Worm (Caenorhabditis elegans) whole organism, L1 larva: ENCODE data around the gene chmp-7.

Source experiments
- C04F5.9 ChIP-seq: sonication (generic microtip); optimal IDR thresholded peaks from 2 replicates; lab custom pipeline; 2016; ENCODE audit warnings: missing genetic modification characterization, missing compliant biosample characterization
- Y116A8C.19 ChIP-seq: sonication (generic microtip); optimal IDR thresholded peaks from 2 replicates; lab custom pipeline; 2016; ENCODE audit warnings: missing compliant biosample characterization, missing genetic modification characterization, borderline replicate concordance
- alr-1 ChIP-seq: fragments of 200-800 bp; sonication (Bioruptor generic); optimal IDR thresholded peaks from 2 replicates; lab custom pipeline; 2018; ENCODE audit warnings: borderline replicate concordance, mild to moderate bottlenecking, missing genetic modification characterization, missing compliant biosample characterization
- aly-2 ChIP-seq: fragments of 150-350 bp; optimal IDR thresholded peaks from 2 replicates; lab custom pipeline; 2014; ENCODE audit warnings: missing biosample characterization, missing genetic modification characterization
- blmp-1 ChIP-seq: fragments of 150-350 bp; optimal IDR thresholded peaks from 2 replicates; lab custom pipeline; 2014; ENCODE audit warnings: missing biosample characterization, missing genetic modification characterization
- ceh-8 ChIP-seq: fragments of 200-800 bp; sonication (Bioruptor generic); optimal IDR thresholded peaks from 2 replicates; lab custom pipeline; 2018; ENCODE audit warnings: mild to moderate bottlenecking, missing genetic modification characterization, moderate library complexity, missing compliant biosample characterization
- ceh-82 ChIP-seq, 3 experiments: fragments of 150-350 bp in 1 of 3; sonication (generic microtip) in 2 of 3; optimal IDR thresholded peaks; 2 replicates each; lab custom pipeline; 2014 to 2017; ENCODE audit warnings: missing biosample characterization in 3 of 3, missing genetic modification characterization in 3 of 3
- dpl-1 ChIP-seq, 3 experiments: fragments of 150-350 bp in 2 of 3; sonication (generic microtip) in 1 of 3; optimal IDR thresholded peaks; 2 replicates each; lab custom pipeline; 2014 to 2017; ENCODE audit warnings: missing biosample characterization in 3 of 3, missing genetic modification characterization in 3 of 3, missing genetic modification reagents in 3 of 3
- efl-1 ChIP-seq, 4 experiments: fragments of 150-350 bp; optimal IDR thresholded peaks in 3 of 4; peaks in 1 of 4; 1 replicate in 1 of 4; 2 replicates in 3 of 4; lab custom pipeline; 2014; ENCODE audit warnings: missing biosample characterization in 2 of 4, missing genetic modification characterization in 2 of 4, missing genetic modification reagents in 2 of 4
- efl-3 ChIP-seq: fragments of 200-800 bp; sonication (Bioruptor generic); optimal IDR thresholded peaks from 2 replicates; lab custom pipeline; 2018; ENCODE audit warnings: mild to moderate bottlenecking, missing genetic modification characterization, missing compliant biosample characterization
- egl-27 ChIP-seq, 2 experiments: fragments of 150-350 bp in 1 of 2; sonication (generic microtip); optimal IDR thresholded peaks; 3 replicates each; lab custom pipeline; 2017 to 2018; ENCODE audit warnings: missing biosample characterization in 2 of 2, missing genetic modification characterization in 2 of 2, missing genetic modification reagents in 2 of 2
- elt-2 ChIP-seq: sonication (generic microtip); optimal IDR thresholded peaks from 2 replicates; lab custom pipeline; 2016; ENCODE audit warnings: missing genetic modification characterization, mild to moderate bottlenecking, inconsistent platforms, missing compliant biosample characterization, missing genetic modification reagents
- ets-5 ChIP-seq: fragments of 200-800 bp; sonication (Bioruptor generic); IDR thresholded peaks from 2 replicates; pipeline ENCODE4 v1.3.6; 2022; ENCODE audit warnings: missing genetic modification characterization, missing compliant biosample characterization
- fkh-4 ChIP-seq: sonication (generic microtip); optimal IDR thresholded peaks from 2 replicates; lab custom pipeline; 2016; ENCODE audit warnings: missing compliant biosample characterization, missing genetic modification characterization, borderline replicate concordance
- fkh-8 ChIP-seq: sonication (generic microtip); optimal IDR thresholded peaks from 2 replicates; lab custom pipeline; 2016; ENCODE audit warnings: mild to moderate bottlenecking, missing genetic modification characterization, missing compliant biosample characterization
- fos-1 ChIP-seq: fragments of 150-350 bp; optimal IDR thresholded peaks from 2 replicates; lab custom pipeline; 2014; ENCODE audit warnings: missing biosample characterization, missing genetic modification characterization
- grh-1 ChIP-seq: fragments of 200-800 bp; sonication (Bioruptor generic); IDR thresholded peaks from 2 replicates; pipeline ENCODE4 v1.3.6; 2022; ENCODE audit warnings: missing genetic modification reagents, missing genetic modification characterization, missing compliant biosample characterization
- hlh-4 ChIP-seq: sonication (generic microtip); optimal IDR thresholded peaks from 2 replicates; lab custom pipeline; 2016; ENCODE audit warnings: mild to moderate bottlenecking, missing genetic modification characterization, missing compliant biosample characterization
- lin-13 ChIP-seq: fragments of 150-350 bp; optimal IDR thresholded peaks from 2 replicates; lab custom pipeline; 2014; ENCODE audit warnings: missing biosample characterization, missing genetic modification reagents, missing genetic modification characterization
- lin-14 ChIP-seq: fragments of 200-800 bp; sonication (Bioruptor generic); optimal IDR thresholded peaks from 2 replicates; lab custom pipeline; 2018; ENCODE audit warnings: mild to moderate bottlenecking, missing genetic modification characterization, moderate library complexity, missing compliant biosample characterization
- lin-39 ChIP-seq: fragments of 150-350 bp; optimal IDR thresholded peaks from 2 replicates; lab custom pipeline; 2014; ENCODE audit warnings: missing biosample characterization, missing genetic modification reagents, missing genetic modification characterization
- lir-3 ChIP-seq: sonication (generic microtip); optimal IDR thresholded peaks from 2 replicates; lab custom pipeline; 2016; ENCODE audit warnings: mild to moderate bottlenecking, missing genetic modification characterization, moderate library complexity, missing compliant biosample characterization; ENCODE audit not compliant: poor library complexity
- mef-2 ChIP-seq: fragments of 150-350 bp; optimal IDR thresholded peaks from 2 replicates; lab custom pipeline; 2014; ENCODE audit warnings: missing biosample characterization, missing genetic modification characterization
- nhr-11 ChIP-seq: fragments of 150-350 bp; optimal IDR thresholded peaks from 2 replicates; lab custom pipeline; 2014; ENCODE audit warnings: missing biosample characterization, missing genetic modification characterization
- nhr-12 ChIP-seq: sonication (generic microtip); optimal IDR thresholded peaks from 2 replicates; lab custom pipeline; 2017; ENCODE audit warnings: missing biosample characterization, missing genetic modification characterization
- nhr-19 ChIP-seq: fragments of 200-800 bp; sonication (Bioruptor generic); conservative IDR thresholded peaks from 2 replicates; pipeline ENCODE4 v1.3.6; 2022; ENCODE audit warnings: missing genetic modification characterization, missing compliant biosample characterization
- nhr-76 ChIP-seq: sonication (generic microtip); optimal IDR thresholded peaks from 2 replicates; lab custom pipeline; 2017; ENCODE audit warnings: missing biosample characterization, missing genetic modification characterization
- nhr-85 ChIP-seq: sonication (generic microtip); peaks from one replicate; lab custom pipeline; 2016; ENCODE audit warnings: missing genetic modification characterization, inconsistent platforms, missing compliant biosample characterization
- nhr-90 ChIP-seq: sonication (generic microtip); optimal IDR thresholded peaks from 2 replicates; lab custom pipeline; 2016; ENCODE audit warnings: mild to moderate bottlenecking, missing genetic modification characterization, missing compliant biosample characterization; ENCODE audit not compliant: poor library complexity
- pag-3 ChIP-seq: sonication (generic microtip); optimal IDR thresholded peaks from 2 replicates; lab custom pipeline; 2017; ENCODE audit warnings: missing genetic modification characterization, mild to moderate bottlenecking, missing compliant biosample characterization, antibody characterized with exemption, borderline replicate concordance; ENCODE audit not compliant: insufficient read depth
- pax-3 ChIP-seq: fragments of 200-800 bp; sonication (Bioruptor generic); optimal IDR thresholded peaks from 2 replicates; lab custom pipeline; 2018; ENCODE audit warnings: mild to moderate bottlenecking, missing genetic modification characterization, moderate library complexity, missing compliant biosample characterization
- snu-23 ChIP-seq: sonication (generic microtip); optimal IDR thresholded peaks from 2 replicates; lab custom pipeline; 2016; ENCODE audit warnings: missing genetic modification characterization, missing compliant biosample characterization
- sox-4 ChIP-seq: sonication (generic microtip); optimal IDR thresholded peaks from 2 replicates; lab custom pipeline; 2016; ENCODE audit warnings: missing genetic modification characterization, missing compliant biosample characterization
- swsn-7 ChIP-seq: sonication (generic microtip); optimal IDR thresholded peaks from 2 replicates; lab custom pipeline; 2016; ENCODE audit warnings: missing genetic modification characterization, missing compliant biosample characterization
- tbx-2 ChIP-seq: sonication (generic microtip); optimal IDR thresholded peaks from 2 replicates; lab custom pipeline; 2016; ENCODE audit warnings: missing genetic modification characterization, missing compliant biosample characterization
- unc-130 ChIP-seq: fragments of 150-350 bp; optimal IDR thresholded peaks from 2 replicates; lab custom pipeline; 2017; ENCODE audit warnings: missing biosample characterization, missing genetic modification characterization, inconsistent platforms
- unc-62 ChIP-seq: fragments of 150-350 bp; optimal IDR thresholded peaks from 2 replicates; lab custom pipeline; 2014; ENCODE audit warnings: missing biosample characterization, missing genetic modification reagents, missing genetic modification characterization
- unc-86 ChIP-seq: sonication (generic microtip); optimal IDR thresholded peaks from 2 replicates; lab custom pipeline; 2016; ENCODE audit warnings: missing genetic modification characterization, missing compliant biosample characterization
- unc-98 ChIP-seq: fragments of 200-800 bp; sonication (Bioruptor generic); IDR thresholded peaks from 2 replicates; pipeline ENCODE4 v1.3.6; 2022; ENCODE audit warnings: missing genetic modification characterization, missing compliant biosample characterization
- vab-15 ChIP-seq: sonication (generic microtip); optimal IDR thresholded peaks from 2 replicates; lab custom pipeline; 2017; ENCODE audit warnings: missing genotype, mild to moderate bottlenecking, missing genetic modification characterization, missing compliant biosample characterization
- xbp-1 ChIP-seq: sonication (generic microtip); optimal IDR thresholded peaks from 2 replicates; lab custom pipeline; 2016; ENCODE audit warnings: missing genetic modification characterization, missing compliant biosample characterization
- zag-1 ChIP-seq: fragments of 150-350 bp; optimal IDR thresholded peaks from 2 replicates; lab custom pipeline; 2014; ENCODE audit warnings: missing biosample characterization, missing genetic modification characterization
- zip-4 ChIP-seq: fragments of 200-800 bp; sonication (Bioruptor generic); optimal IDR thresholded peaks from 2 replicates; lab custom pipeline; 2018; ENCODE audit warnings: mild to moderate bottlenecking, missing genetic modification characterization, moderate library complexity, missing compliant biosample characterization
- ztf-4 ChIP-seq: fragments of 150-350 bp; optimal IDR thresholded peaks from 2 replicates; lab custom pipeline; 2014; ENCODE audit warnings: missing biosample characterization, missing genetic modification characterization

The chmp-7 gene

DNA sequence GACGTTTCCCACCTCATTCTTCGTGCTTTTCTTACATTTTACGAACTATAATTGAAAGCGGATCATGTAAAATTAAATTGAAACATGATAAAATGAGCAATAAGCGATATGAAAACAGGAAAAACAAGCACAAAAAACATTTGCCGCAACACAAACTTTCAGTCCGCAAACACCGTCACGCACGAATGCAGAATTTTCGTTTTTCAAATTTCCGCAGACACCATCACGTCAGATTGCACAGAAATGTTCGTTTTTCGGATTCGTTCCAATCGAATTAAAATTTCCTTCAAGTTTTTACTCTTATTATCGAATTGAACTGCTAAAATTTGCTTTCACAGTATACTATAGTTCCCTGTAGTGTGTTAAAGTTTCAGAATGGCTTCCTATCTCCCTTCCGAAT, at the start of gene chmp-7 (continued):
- no peak for TF ChIP-seq Y116A8C.19 (tag; lab: Kevin White, UChicago)
- TF ChIP-seq efl-3 = no peak
- TF ChIP-seq alr-1 (tag; lab: Kevin White, UChicago) = no peak
- TF ChIP-seq unc-86 (tag; lab: Kevin White, UChicago) = peak; percentile 82
- TF ChIP-seq vab-15 (tag; lab: Kevin White, UChicago) = no peak
- peak; percentile 83 for TF ChIP-seq aly-2 (tag; lab: Kevin White, UChicago)
- peak; percentile 72 to 93 (median 83) for TF ChIP-seq ceh-82 (tag; optimal IDR thresholded peaks at IDR 0.05; lab: Kevin White, UChicago)
- TF ChIP-seq ztf-4 = peak; percentile 70
- peak; percentile 92 for TF ChIP-seq unc-130 (tag; lab: Kevin White, UChicago)
- TF ChIP-seq swsn-7 (tag; lab: Kevin White, UChicago) = peak; percentile 87
- TF ChIP-seq zip-4 (GFP tag; lab: Kevin White, UChicago) = peak; percentile 26
- TF ChIP-seq tbx-2 (tag; lab: Kevin White, UChicago) = peak; percentile 81
- no peak for TF ChIP-seq nhr-12
- peak; percentile 22 for TF ChIP-seq ceh-8
- 0 out of 2 replicates have a peak, but pooled peaks have one; percentile 65 for TF ChIP-seq unc-98 (GFP tag; lab: Robert Waterston, UW)
- peak; percentile 79 for TF ChIP-seq xbp-1 (tag; lab: Kevin White, UChicago)
- peak; percentile 75 for TF ChIP-seq nhr-90 (tag; lab: Kevin White, UChicago)
- TF ChIP-seq snu-23 = peak; percentile 92
- no peak for TF ChIP-seq fkh-4 (tag; lab: Kevin White, UChicago)
- peak; percentile 27 for TF ChIP-seq pax-3 (tag; lab: Kevin White, UChicago)
- TF ChIP-seq sox-4 (tag; lab: Kevin White, UChicago) = peak; percentile 31
- TF ChIP-seq nhr-76 = no peak
- peak; percentile 92 for TF ChIP-seq nhr-85 (tag; lab: Kevin White, UChicago)
- TF ChIP-seq mef-2 (tag; lab: Kevin White, UChicago) = peak; percentile 16
- TF ChIP-seq zag-1 (tag; lab: Kevin White, UChicago) = peak; percentile 52
- TF ChIP-seq grh-1 = peak; percentile 50; the same call in 1 of the 2 replicates
- peak; percentile 61 for TF ChIP-seq lin-39 (tag; lab: Kevin White, UChicago)
- TF ChIP-seq blmp-1 (tag; lab: Kevin White, UChicago) = peak; percentile 88
- TF ChIP-seq unc-62 = no peak
- TF ChIP-seq lir-3 (tag; lab: Kevin White, UChicago) = peak; percentile 75
- TF ChIP-seq nhr-19 (GFP tag; lab: Robert Waterston, UW) = peak; percentile 80
- peak; percentile 79 for TF ChIP-seq C04F5.9

DNA sequence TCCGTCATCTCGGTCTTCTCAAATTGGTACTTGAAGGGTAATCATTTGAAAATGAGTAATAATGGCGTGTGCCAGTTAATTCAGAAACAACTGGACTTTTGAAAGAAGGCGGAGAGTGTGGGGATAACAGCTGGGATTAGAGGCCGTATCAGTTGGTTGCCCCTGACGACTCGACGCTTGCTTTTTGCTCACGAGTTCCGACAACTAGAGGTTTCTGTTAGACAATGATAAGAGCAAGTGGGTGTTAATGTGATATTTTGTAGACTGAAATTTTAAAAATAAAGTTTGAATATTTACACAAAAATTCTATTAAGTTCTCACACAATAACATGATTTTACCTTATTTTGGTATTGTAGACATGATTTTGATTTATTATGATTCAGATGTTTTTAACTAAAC, 49.7 kb upstream of the chmp-7 start, which contains the start of gene F44G4.7:
F44G4.7 (minus strand) TSS at position 101 of the 400 bp plus-strand sequence.
- no peak for TF ChIP-seq efl-3
- no peak for TF ChIP-seq hlh-4 (tag; lab: Kevin White, UChicago)
- TF ChIP-seq fkh-8 = peak; percentile 7
- TF ChIP-seq fos-1 = no peak
- no peak for TF ChIP-seq aly-2 (tag; lab: Kevin White, UChicago)
- TF ChIP-seq ets-5 (GFP tag; lab: Robert Waterston, UW) = no peak

DNA sequence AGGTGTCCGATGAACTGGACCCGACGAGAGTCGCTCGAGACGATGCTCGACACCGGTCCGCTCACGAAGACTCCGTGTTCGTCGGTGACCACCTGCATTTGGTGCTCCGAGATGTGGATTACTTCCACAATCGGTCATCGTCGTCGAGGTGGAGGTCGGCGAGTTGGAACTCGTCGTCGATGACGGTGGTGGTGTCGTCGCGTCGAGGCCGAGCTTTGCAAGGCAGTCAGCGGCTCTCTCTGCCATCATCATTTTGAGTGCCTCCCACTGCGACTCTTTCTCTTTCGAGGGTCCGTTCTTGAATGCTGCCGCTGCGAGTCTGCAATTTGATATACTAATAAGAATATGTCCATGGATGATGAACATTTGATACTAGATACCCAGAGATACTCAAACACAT, 47.0 kb upstream of the chmp-7 start:
- TF ChIP-seq efl-1 (optimal IDR thresholded peaks at IDR 0.05; lab: Kevin White, UChicago) = no peak
- TF ChIP-seq efl-1 (GFP tag; optimal IDR thresholded peaks at IDR 0.05 in 1 of 2; lab: Kevin White, UChicago) = no peak
- no peak for TF ChIP-seq lin-13
- TF ChIP-seq egl-27 (tag; optimal IDR thresholded peaks at IDR 0.05; lab: Kevin White, UChicago) = no peak
- TF ChIP-seq ets-5 (GFP tag; lab: Robert Waterston, UW) = no peak
- no peak for TF ChIP-seq elt-2 (tag; lab: Kevin White, UChicago)
- no peak for TF ChIP-seq nhr-76
- no peak for TF ChIP-seq nhr-90 (tag; lab: Kevin White, UChicago)
- TF ChIP-seq lin-14 (GFP tag; lab: Kevin White, UChicago) = no peak
- no peak for TF ChIP-seq nhr-11 (tag; lab: Kevin White, UChicago)
- no peak for TF ChIP-seq tbx-2 (tag; lab: Kevin White, UChicago)
- TF ChIP-seq pag-3 = no peak
- TF ChIP-seq ceh-82 (tag; optimal IDR thresholded peaks at IDR 0.05; lab: Kevin White, UChicago) = no peak
- no peak for TF ChIP-seq dpl-1 (GFP tag; optimal IDR thresholded peaks at IDR 0.05; lab: Kevin White, UChicago)
- TF ChIP-seq Y116A8C.19 (tag; lab: Kevin White, UChicago) = no peak
- no peak for TF ChIP-seq blmp-1 (tag; lab: Kevin White, UChicago)
